Fruit fly (Drosophila melanogaster): ENCODE data around the gene CG31415.

Gene CG31415

DNA sequence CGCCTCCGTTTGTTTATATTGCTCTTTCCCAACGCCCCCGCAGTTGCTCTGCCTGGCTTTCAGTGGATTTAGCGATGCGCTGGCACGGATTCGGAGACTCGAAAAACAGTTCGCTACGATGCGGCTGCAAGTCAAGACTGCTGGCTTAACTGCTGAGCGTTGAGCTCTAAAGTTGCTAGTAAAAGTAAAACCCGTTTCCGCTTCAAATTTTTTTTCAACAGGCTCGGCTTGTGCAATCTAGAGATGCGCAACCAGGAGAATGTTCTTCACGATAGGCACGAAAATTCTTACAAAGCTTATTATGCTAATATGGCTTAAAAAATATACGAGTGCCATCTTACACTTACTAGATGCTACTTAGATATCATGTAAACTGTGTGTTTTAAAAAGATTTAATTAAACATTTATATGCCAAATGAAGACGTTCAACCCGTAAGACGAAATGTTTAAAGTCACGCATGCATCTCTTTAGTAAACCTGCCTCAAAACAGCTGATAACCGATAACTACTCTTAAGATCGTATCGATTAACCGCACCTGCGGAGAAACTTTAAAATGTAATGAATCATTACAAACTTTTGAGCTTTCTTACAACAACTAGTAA is 4.1 kb downstream of the CG31415 start, which contains the start of gene CG12948 (continued):
- TF ChIP-seq vfl (GFP tag; optimal IDR thresholded peaks at IDR 0.05): peak; percentile 39
- TF ChIP-seq Sox102F (GFP tag; optimal IDR thresholded peaks at IDR 0.05): no peak
- no peak for TF ChIP-seq eyg (GFP tag; optimal IDR thresholded peaks at IDR 0.05)
- TF ChIP-seq CG11398 (GFP tag; optimal IDR thresholded peaks at IDR 0.05): no peak
- TF ChIP-seq lbe (GFP tag; optimal IDR thresholded peaks at IDR 0.05): peak; percentile 64
- no peak for TF ChIP-seq CG7745 (tag; optimal IDR thresholded peaks at IDR 0.05)
- no peak for TF ChIP-seq zen (tag; optimal IDR thresholded peaks at IDR 0.05)
- peak; percentile 40 for TF ChIP-seq CG10267 (tag; optimal IDR thresholded peaks at IDR 0.05)
- no peak for TF ChIP-seq ewg (GFP tag; optimal IDR thresholded peaks at IDR 0.05)
- TF ChIP-seq CG6254 (GFP tag; optimal IDR thresholded peaks at IDR 0.05): no peak
- TF ChIP-seq CG9215 (GFP tag; IDR thresholded peaks at IDR 0.05): 0 out of 2 replicates have a peak, but pooled peaks have one; percentile 44
- TF ChIP-seq Sox100B (GFP tag; optimal IDR thresholded peaks at IDR 0.05): no peak
- no peak for TF ChIP-seq CG11695 (GFP tag; IDR thresholded peaks at IDR 0.05)
- TF ChIP-seq tup (GFP tag; optimal IDR thresholded peaks at IDR 0.05): no peak
- TF ChIP-seq az2 (GFP tag; optimal IDR thresholded peaks at IDR 0.05): peak; percentile 3
- TF ChIP-seq Jarid2 (GFP tag; optimal IDR thresholded peaks at IDR 0.05): no peak
- peak; percentile 53 for TF ChIP-seq CG14014 (GFP tag; IDR thresholded peaks at IDR 0.05)
- TF ChIP-seq corto (GFP tag; optimal IDR thresholded peaks at IDR 0.05): peak; percentile 49
- peak; percentile 54 for TF ChIP-seq CG13296 (GFP tag; optimal IDR thresholded peaks at IDR 0.05)
- no peak for TF ChIP-seq CG4707 (GFP tag; optimal IDR thresholded peaks at IDR 0.05)
- TF ChIP-seq NC2α (GFP tag; optimal IDR thresholded peaks at IDR 0.05): no peak
- no peak for TF ChIP-seq Dek (tag; optimal IDR thresholded peaks at IDR 0.05)
- peak; percentile 52 for TF ChIP-seq Max (GFP tag; optimal IDR thresholded peaks at IDR 0.05)
- peak; percentile 90 for TF ChIP-seq sens (GFP tag)
- no peak for TF ChIP-seq kah (GFP tag; optimal IDR thresholded peaks at IDR 0.05)
- 0 out of 3 replicates have a peak, but pooled peaks have one; percentile 40 for TF ChIP-seq tgo (GFP tag; IDR thresholded peaks at IDR 0.05)
- no peak for TF ChIP-seq C15 (GFP tag; IDR thresholded peaks at IDR 0.05)
- TF ChIP-seq ase (GFP tag; IDR thresholded peaks at IDR 0.05): no peak
- peak; percentile 57 for TF ChIP-seq CG13775 (GFP tag; optimal IDR thresholded peaks at IDR 0.05)
- TF ChIP-seq prd (optimal IDR thresholded peaks at IDR 0.05): no peak
- TF ChIP-seq prd (GFP tag; IDR thresholded peaks at IDR 0.05): peak; percentile 34; the same call in 1 of the 3 replicates
- TF ChIP-seq Chrac-16 (GFP tag; optimal IDR thresholded peaks at IDR 0.05): peak; percentile 36
- TF ChIP-seq HLHmδ (GFP tag; optimal IDR thresholded peaks at IDR 0.05): no peak
- no peak for TF ChIP-seq fru (optimal IDR thresholded peaks at IDR 0.05)
- no peak for TF ChIP-seq CG12299 (tag; optimal IDR thresholded peaks at IDR 0.05)
- TF ChIP-seq tin (GFP tag; optimal IDR thresholded peaks at IDR 0.05): peak; percentile 50
- 0 out of 2 replicates have a peak, but pooled peaks have one; percentile 16 for TF ChIP-seq HLH3B (GFP tag; IDR thresholded peaks at IDR 0.05)
- peak; percentile 49 for TF ChIP-seq nerfin-1 (tag; optimal IDR thresholded peaks at IDR 0.05)
- TF ChIP-seq zf30C (GFP tag; optimal IDR thresholded peaks at IDR 0.05): no peak
- no peak for TF ChIP-seq CG18619 (GFP tag; optimal IDR thresholded peaks at IDR 0.05)
- TF ChIP-seq otp (GFP tag; IDR thresholded peaks at IDR 0.05): no peak
- peak; percentile 87; the same call in 2 of the 3 replicates for TF ChIP-seq knrl (GFP tag; IDR thresholded peaks at IDR 0.05; ENCODE audit: partially characterized antibody)
- TF ChIP-seq Stat92E (GFP tag; optimal IDR thresholded peaks at IDR 0.05): no peak
- peak; percentile 71 for TF ChIP-seq CG3281 (GFP tag; optimal IDR thresholded peaks at IDR 0.05)
- peak; percentile 48 for TF ChIP-seq CG14710 (tag; optimal IDR thresholded peaks at IDR 0.05)
- no peak for TF ChIP-seq ttk (GFP tag; IDR thresholded peaks at IDR 0.05)
- peak; percentile 4 for TF ChIP-seq CG12104 (GFP tag; optimal IDR thresholded peaks at IDR 0.05)
- peak; percentile 64 for TF ChIP-seq CG8924 (tag; optimal IDR thresholded peaks at IDR 0.05)
- peak; percentile 55 for TF ChIP-seq Sin3A (optimal IDR thresholded peaks at IDR 0.05)
- no peak for TF ChIP-seq CG14965 (GFP tag; optimal IDR thresholded peaks at IDR 0.05; ENCODE audit: borderline replicate concordance)
- TF ChIP-seq grn (GFP tag; optimal IDR thresholded peaks at IDR 0.05): no peak
